Fruit fly (Drosophila melanogaster) whole organism: ENCODE measurements around the gene ey.

Experiments used
- CG8478 ChIP-seq: fragments of >200 bp; optimal IDR thresholded peaks from 2 replicates; lab custom pipeline; 2018; ENCODE audit warnings: inconsistent platforms
- Dll ChIP-seq: fragments of >200 bp; optimal IDR thresholded peaks from 2 replicates; lab custom pipeline; 2017
- EcR ChIP-seq, 2 experiments: fragments of >200 bp; optimal IDR thresholded peaks; 2 replicates each; lab custom pipeline; 2017; ENCODE audit warnings: missing biosample characterization in 2 of 2, missing genetic modification characterization in 2 of 2, missing genetic modification reagents in 2 of 2
- usp ChIP-seq: fragments of >200 bp; optimal IDR thresholded peaks from 2 replicates; lab custom pipeline; 2017; ENCODE audit warnings: missing biosample characterization, missing genetic modification characterization, mixed read lengths

- TF ChIP-seq EcR (GFP tag; optimal IDR thresholded peaks at IDR 0.05; lab: Kevin White, UChicago) (no peak), usp (GFP tag; lab: Kevin White, UChicago) (no peak), CG8478 (no peak), Dll (lab: Kevin White, UChicago) (no peak)
Observed at dm6 chr4:694917-695720, 2.4 kb upstream of the ey start.
